Worm (Caenorhabditis elegans): Measurements from ENCODE around the gene fbxb-31.

DNA sequence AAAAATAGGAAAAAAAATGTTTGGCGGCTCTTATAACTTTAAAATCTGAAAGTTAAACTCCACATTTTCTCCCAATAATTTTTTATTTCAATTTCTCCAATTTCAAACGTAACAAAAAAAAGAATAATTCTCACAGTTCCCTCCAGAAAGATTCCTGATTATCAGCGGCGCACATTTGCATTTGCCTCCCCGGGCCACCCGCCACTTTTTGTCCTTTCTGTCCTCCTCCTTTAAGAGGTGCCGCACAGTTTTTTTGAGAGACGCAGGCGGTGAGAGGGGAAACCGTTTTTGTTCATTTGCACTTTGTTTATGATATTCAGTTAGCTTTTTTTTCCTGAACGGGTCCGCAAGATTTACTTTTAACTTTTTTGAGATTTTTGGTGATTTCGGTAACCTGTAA lies 18.3 kb downstream of the fbxb-31 start:
- TF ChIP-seq nhr-28 (tag; optimal IDR thresholded peaks at IDR 0.05), result no peak
- TF ChIP-seq snpc-4 (tag; optimal IDR thresholded peaks at IDR 0.05), result no peak
- no peak for TF ChIP-seq mep-1 (tag; optimal IDR thresholded peaks at IDR 0.05)
- no peak for TF ChIP-seq ztf-11 (tag; optimal IDR thresholded peaks at IDR 0.05)
- no peak for TF ChIP-seq nhr-237 (tag; optimal IDR thresholded peaks at IDR 0.05)
- no peak for TF ChIP-seq efl-1 (optimal IDR thresholded peaks at IDR 0.05)
- TF ChIP-seq efl-1 (GFP tag; optimal IDR thresholded peaks at IDR 0.05 in 1 of 2), result no peak
- TF ChIP-seq nhr-11 (tag; optimal IDR thresholded peaks at IDR 0.05), result no peak
- no peak for TF ChIP-seq ama-1 (optimal IDR thresholded peaks at IDR 0.05)
- TF ChIP-seq unc-62 (GFP tag; optimal IDR thresholded peaks at IDR 0.05), result no peak
- TF ChIP-seq nhr-76 (tag; optimal IDR thresholded peaks at IDR 0.05), result no peak
- no peak for TF ChIP-seq aha-1 (tag; optimal IDR thresholded peaks at IDR 0.05)
- TF ChIP-seq blmp-1 (tag; optimal IDR thresholded peaks at IDR 0.05), result no peak
- no peak for TF ChIP-seq lin-15B (tag; optimal IDR thresholded peaks at IDR 0.05)
